Worm (Caenorhabditis elegans) whole organism, young adult: ENCODE data around the gene syx-18.

ENCODE experiments used
- F57C9.4 ChIP-seq: sonication (generic microtip); optimal IDR thresholded peaks from 2 replicates; lab custom pipeline; 2017; ENCODE audit warnings: mild to moderate bottlenecking, missing genetic modification characterization, missing compliant biosample characterization
- ama-1 ChIP-seq, 3 experiments: fragments of 150-350 bp in 1 of 3; sonication (generic microtip) in 2 of 3; optimal IDR thresholded peaks; 2 replicates each; lab custom pipeline; 2014 to 2018; ENCODE audit warnings: missing biosample characterization in 2 of 3, missing genetic modification characterization in 2 of 3, missing genetic modification reagents in 2 of 3

DNA sequence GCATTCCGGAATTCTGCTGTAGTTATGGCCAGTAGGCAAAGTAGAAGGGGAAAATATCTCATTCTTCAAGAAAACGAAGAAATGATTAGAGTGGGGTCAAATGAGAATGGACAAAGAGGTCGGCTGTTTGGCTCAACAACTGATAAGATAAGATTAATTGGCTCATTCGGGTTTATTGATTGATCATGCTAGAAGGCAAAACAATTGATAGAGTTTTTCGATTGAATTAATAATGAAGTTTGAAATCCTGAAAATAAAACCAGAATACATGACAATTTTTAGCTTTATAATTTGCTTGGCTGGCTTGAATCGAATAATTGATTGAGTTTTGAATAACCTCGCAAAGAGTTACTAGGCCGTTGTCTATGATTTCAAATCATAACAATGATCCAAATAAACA lies 29.0 kb downstream of the syx-18 start, which contains the start of gene ppt-1:
- TF ChIP-seq F57C9.4 (tag; lab: Kevin White, UChicago) (no peak), ama-1 (optimal IDR thresholded peaks at IDR 0.05; lab: Kevin White, UChicago) (no peak), ama-1 (GFP tag; optimal IDR thresholded peaks at IDR 0.05; lab: Kevin White, UChicago) (no peak)
